Fruit fly (Drosophila melanogaster) whole organism, embryonic: Measurements from ENCODE around the gene gro.

Source experiments
- Awh ChIP-seq: fragments of 200-800 bp; sonication (Bioruptor generic); IDR thresholded peaks from 2 replicates; pipeline ENCODE4, ENCODE4 v1.3.6; 2022; ENCODE audit warnings: missing biosample characterization, missing genetic modification characterization
- CG12299 ChIP-seq: fragments of 200-800 bp; sonication (Bioruptor generic); optimal IDR thresholded peaks from 2 replicates; lab custom pipeline; 2018; ENCODE audit warnings: missing biosample characterization, mild to moderate bottlenecking, missing genetic modification characterization
- CG12769 ChIP-seq: fragments of 200-800 bp; sonication (Bioruptor generic); optimal IDR thresholded peaks from 2 replicates; lab custom pipeline; 2019; ENCODE audit warnings: missing biosample characterization, mild to moderate bottlenecking, missing genetic modification characterization, moderate library complexity
- CG12942 ChIP-seq: fragments of 200-800 bp; sonication (Bioruptor generic); optimal IDR thresholded peaks from 3 replicates; lab custom pipeline; 2016; ENCODE audit warnings: missing biosample characterization, missing genetic modification characterization
- CG14050 ChIP-seq: fragments of 200-800 bp; sonication (Bioruptor generic); IDR thresholded peaks from 3 replicates; pipeline ENCODE4 v1.3.6; 2022; ENCODE audit warnings: missing biosample characterization, missing genetic modification characterization
- CG14710 ChIP-seq: fragments of 200-800 bp; sonication (Bioruptor generic); optimal IDR thresholded peaks from 3 replicates; lab custom pipeline; 2019; ENCODE audit warnings: missing biosample characterization, mild to moderate bottlenecking, missing genetic modification characterization, moderate library complexity
- CG15696 ChIP-seq: fragments of 200-800 bp; sonication (Bioruptor generic); optimal IDR thresholded peaks from 2 replicates; lab custom pipeline; 2019; ENCODE audit warnings: missing biosample characterization, mild to moderate bottlenecking, missing genetic modification characterization, moderate library complexity
- CG16813 ChIP-seq: fragments of 200-800 bp; sonication (Bioruptor generic); IDR thresholded peaks from 3 replicates; pipeline ENCODE4 v1.3.6; 2022; ENCODE audit warnings: missing biosample characterization, missing genetic modification characterization; ENCODE audit not compliant: partially characterized antibody
- CG16863 ChIP-seq: fragments of 200-800 bp; sonication (Bioruptor generic); optimal IDR thresholded peaks from 3 replicates; lab custom pipeline; 2016; ENCODE audit warnings: missing biosample characterization, missing genetic modification characterization
- CG18262 ChIP-seq: fragments of 200-800 bp; optimal IDR thresholded peaks from 3 replicates; lab custom pipeline; 2019; ENCODE audit warnings: missing biosample characterization, mild to moderate bottlenecking, missing genetic modification characterization, moderate library complexity
- CG2120 ChIP-seq: fragments of 200-800 bp; sonication (Bioruptor generic); optimal IDR thresholded peaks from 3 replicates; lab custom pipeline; 2016; ENCODE audit warnings: missing biosample characterization, missing genetic modification characterization
- CG2202 ChIP-seq: fragments of 200-800 bp; sonication (Bioruptor generic); optimal IDR thresholded peaks from 2 replicates; lab custom pipeline; 2018; ENCODE audit warnings: missing biosample characterization, mild to moderate bottlenecking, missing genetic modification characterization
- CG33557 ChIP-seq: fragments of 200-800 bp; sonication (Bioruptor generic); optimal IDR thresholded peaks from 2 replicates; lab custom pipeline; 2019; ENCODE audit warnings: missing biosample characterization, mild to moderate bottlenecking, missing genetic modification characterization, moderate library complexity
- CG3838 ChIP-seq: fragments of 200-800 bp; sonication (Bioruptor generic); optimal IDR thresholded peaks from 3 replicates; lab custom pipeline; 2016; ENCODE audit warnings: missing biosample characterization, missing genetic modification characterization
- CG42726 ChIP-seq: fragments of 200-800 bp; sonication (Bioruptor generic); IDR thresholded peaks from 2 replicates; pipeline ENCODE4 v1.3.6; 2022; ENCODE audit warnings: missing biosample characterization, missing genetic modification characterization; ENCODE audit not compliant: partially characterized antibody
- CG7928 ChIP-seq: fragments of 200-800 bp; sonication (Bioruptor generic); optimal IDR thresholded peaks from 2 replicates; lab custom pipeline; 2017; ENCODE audit warnings: missing biosample characterization, mild to moderate bottlenecking, missing genetic modification characterization
- CG8281 ChIP-seq: fragments of 200-800 bp; sonication (Bioruptor generic); optimal IDR thresholded peaks from 2 replicates; lab custom pipeline; 2018; ENCODE audit warnings: missing biosample characterization, mild to moderate bottlenecking, missing genetic modification characterization, moderate library complexity
- CG9727 ChIP-seq: fragments of 200-800 bp; sonication (Bioruptor generic); optimal IDR thresholded peaks from 3 replicates; lab custom pipeline; 2017; ENCODE audit warnings: missing biosample characterization, mild to moderate bottlenecking, missing genetic modification characterization
- CoRest ChIP-seq: fragments of 200-800 bp; sonication (Bioruptor generic); optimal IDR thresholded peaks from 3 replicates; lab custom pipeline; 2018; ENCODE audit warnings: missing biosample characterization, mild to moderate bottlenecking, missing genetic modification characterization, moderate library complexity
- D ChIP-seq, 2 experiments: fragments of 200-800 bp in 1 of 2; fragments of >200 bp in 1 of 2; sonication (Bioruptor generic) in 1 of 2; optimal IDR thresholded peaks; 2 replicates in 1 of 2; 3 replicates in 1 of 2; lab custom pipeline; 2017; ENCODE audit warnings: mild to moderate bottlenecking in 1 of 2, missing biosample characterization in 1 of 2, missing genetic modification characterization in 1 of 2, missing genetic modification reagents in 1 of 2
- Dref ChIP-seq: fragments of 200-800 bp; sonication (Bioruptor generic); IDR thresholded peaks from 2 replicates; pipeline ENCODE4 v1.3.6; 2022; ENCODE audit warnings: missing biosample characterization, missing genetic modification characterization
- NFAT ChIP-seq: fragments of 200-800 bp; sonication (Bioruptor generic); IDR thresholded peaks from 2 replicates; pipeline ENCODE4 v1.3.6; 2022; ENCODE audit warnings: missing biosample characterization, missing genetic modification characterization
- Neu2 ChIP-seq: fragments of 200-800 bp; sonication (Bioruptor generic); optimal IDR thresholded peaks from 3 replicates; lab custom pipeline; 2016; ENCODE audit warnings: missing biosample characterization, missing genetic modification characterization, borderline replicate concordance
- NfI ChIP-seq: fragments of 200-800 bp; sonication (Bioruptor generic); optimal IDR thresholded peaks from 3 replicates; lab custom pipeline; 2018; ENCODE audit warnings: missing biosample characterization, mild to moderate bottlenecking, missing genetic modification characterization, moderate library complexity
- Ravus ChIP-seq: fragments of 200-800 bp; sonication (Bioruptor generic); IDR thresholded peaks from 2 replicates; pipeline ENCODE4 v1.3.6; 2022; ENCODE audit warnings: missing biosample characterization, missing genetic modification characterization
- Spps ChIP-seq: fragments of 200-800 bp; sonication (Bioruptor generic); optimal IDR thresholded peaks from 2 replicates; lab custom pipeline; 2018; ENCODE audit warnings: missing biosample characterization, mild to moderate bottlenecking, missing genetic modification characterization
- Tbp ChIP-seq: fragments of >200 bp; optimal IDR thresholded peaks from 2 replicates; lab custom pipeline; 2018; ENCODE audit warnings: missing biosample characterization, missing genetic modification characterization
- Xbp1 ChIP-seq: fragments of 200-800 bp; sonication (Bioruptor generic); optimal IDR thresholded peaks from 3 replicates; lab custom pipeline; 2016; ENCODE audit warnings: missing biosample characterization, mild to moderate bottlenecking, missing genetic modification characterization
- abd-A ChIP-seq: fragments of 200-800 bp; sonication (Bioruptor generic); optimal IDR thresholded peaks from 3 replicates; lab custom pipeline; 2019; ENCODE audit warnings: missing biosample characterization, mild to moderate bottlenecking, missing genetic modification characterization, moderate library complexity
- aop ChIP-seq: fragments of 200-800 bp; sonication (Bioruptor generic); IDR thresholded peaks from 2 replicates; pipeline ENCODE4 v1.3.6; 2022; ENCODE audit warnings: missing biosample characterization, missing genetic modification characterization
- ara ChIP-seq: fragments of 200-800 bp; sonication (Bioruptor generic); IDR thresholded peaks from 2 replicates; pipeline ENCODE4 v1.3.6; 2022; ENCODE audit warnings: missing biosample characterization, missing genetic modification characterization
- ato ChIP-seq: fragments of 200-800 bp; sonication (Bioruptor generic); IDR thresholded peaks from 2 replicates; pipeline ENCODE4 v1.3.6; 2022; ENCODE audit warnings: missing biosample characterization, missing genetic modification characterization; ENCODE audit not compliant: partially characterized antibody
- cad ChIP-seq: fragments of >200 bp; optimal IDR thresholded peaks from 2 replicates; lab custom pipeline; 2017; ENCODE audit warnings: missing biosample characterization, missing genetic modification characterization
- chm ChIP-seq: fragments of 200-800 bp; sonication (Bioruptor generic); IDR thresholded peaks from 2 replicates; pipeline ENCODE4 v1.3.6; 2022; ENCODE audit warnings: missing biosample characterization, missing genetic modification characterization
- croc ChIP-seq: fragments of 200-800 bp; sonication (Bioruptor generic); conservative IDR thresholded peaks from 3 replicates; pipeline ENCODE4 v1.3.6; 2022; ENCODE audit warnings: missing biosample characterization, missing genetic modification characterization
- crol ChIP-seq: fragments of 200-800 bp; sonication (Bioruptor generic); IDR thresholded peaks from 2 replicates; pipeline ENCODE4 v1.3.6; 2022; ENCODE audit warnings: missing biosample characterization, missing genetic modification characterization
- danr ChIP-seq: fragments of 200-800 bp; sonication (Bioruptor generic); IDR thresholded peaks from 2 replicates; pipeline ENCODE4 v1.3.6; 2022; ENCODE audit warnings: missing biosample characterization, missing genetic modification characterization
- fru ChIP-seq: fragments of >200 bp; optimal IDR thresholded peaks from 2 replicates; lab custom pipeline; 2017
- grau ChIP-seq: fragments of 200-800 bp; optimal IDR thresholded peaks from 3 replicates; lab custom pipeline; 2019; ENCODE audit warnings: missing biosample characterization, mild to moderate bottlenecking, missing genetic modification characterization, moderate library complexity
- grn ChIP-seq: fragments of 200-800 bp; sonication (Bioruptor generic); optimal IDR thresholded peaks from 3 replicates; lab custom pipeline; 2017; ENCODE audit warnings: missing biosample characterization, missing genetic modification characterization
- kay ChIP-seq: fragments of 200-800 bp; sonication (Bioruptor generic); optimal IDR thresholded peaks from 2 replicates; lab custom pipeline; 2016; ENCODE audit warnings: missing biosample characterization, missing genetic modification characterization
- odd ChIP-seq: fragments of 200-800 bp; sonication (Bioruptor generic); optimal IDR thresholded peaks from 2 replicates; lab custom pipeline; 2017; ENCODE audit warnings: missing biosample characterization, mild to moderate bottlenecking, missing genetic modification characterization
- onecut ChIP-seq: fragments of 200-800 bp; sonication (Bioruptor generic); IDR thresholded peaks from 2 replicates; pipeline ENCODE4 v1.3.6; 2022; ENCODE audit warnings: missing biosample characterization, missing genetic modification characterization
- pum ChIP-seq: fragments of 200-800 bp; sonication (Bioruptor generic); optimal IDR thresholded peaks from 2 replicates; lab custom pipeline; 2016; ENCODE audit warnings: missing biosample characterization, missing genetic modification characterization
- schlank ChIP-seq: fragments of 200-800 bp; sonication (Bioruptor generic); optimal IDR thresholded peaks from 2 replicates; lab custom pipeline; 2018; ENCODE audit warnings: missing biosample characterization, mild to moderate bottlenecking, missing genetic modification characterization
- so ChIP-seq: fragments of 200-800 bp; sonication (Bioruptor generic); IDR thresholded peaks from 3 replicates; pipeline ENCODE4 v1.3.6; 2022; ENCODE audit warnings: missing biosample characterization, missing genetic modification characterization
- trem ChIP-seq: fragments of 200-800 bp; optimal IDR thresholded peaks from 3 replicates; lab custom pipeline; 2019; ENCODE audit warnings: missing biosample characterization, mild to moderate bottlenecking, missing genetic modification characterization, moderate library complexity
- vfl ChIP-seq: fragments of 200-800 bp; sonication (Bioruptor generic); optimal IDR thresholded peaks from 2 replicates; lab custom pipeline; 2016; ENCODE audit warnings: missing biosample characterization, missing genetic modification characterization
- zen2 ChIP-seq: fragments of 200-800 bp; sonication (Bioruptor generic); IDR thresholded peaks from 3 replicates; pipeline ENCODE4 v1.3.6; 2022; ENCODE audit warnings: missing biosample characterization, missing genetic modification characterization; ENCODE audit not compliant: partially characterized antibody

The gro gene

DNA sequence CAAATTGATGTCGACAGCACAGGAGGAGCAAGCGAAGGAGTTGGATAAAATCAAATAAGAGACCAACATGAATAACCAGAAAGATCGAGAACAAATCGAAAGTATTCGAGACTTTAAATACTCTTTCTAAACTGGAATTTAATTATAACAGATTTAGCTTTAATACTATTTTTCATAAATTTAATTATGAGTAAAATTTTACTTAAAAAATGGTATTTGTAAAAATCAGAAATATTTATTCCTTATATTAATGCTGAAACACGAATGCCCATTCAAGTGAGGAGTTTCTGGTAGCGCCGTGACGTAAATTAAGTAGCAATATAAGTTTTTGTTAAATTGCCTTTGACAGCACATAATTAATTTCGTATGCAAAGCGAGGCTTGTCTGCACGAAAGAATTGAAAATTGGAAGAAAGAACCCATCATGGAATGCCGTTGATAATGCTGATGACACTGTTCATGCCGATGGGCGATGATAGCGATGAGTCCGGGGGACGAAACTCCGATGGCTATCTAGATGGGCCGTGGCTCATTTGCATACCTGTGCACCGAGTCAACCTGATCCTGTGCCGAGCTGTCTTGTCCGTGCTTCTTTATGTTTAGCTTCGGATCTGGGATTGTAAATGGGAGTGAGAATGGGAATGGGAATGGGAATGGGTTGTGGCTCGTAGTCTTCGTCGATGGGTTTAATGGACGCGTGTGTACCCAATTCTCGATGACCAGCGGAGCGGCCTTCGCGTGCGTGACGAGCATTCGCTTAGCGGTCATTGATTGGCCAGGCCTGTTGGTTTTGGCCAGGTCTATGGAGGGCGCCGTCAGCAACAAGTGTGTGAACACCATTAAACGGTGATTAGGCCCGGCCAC is 28.5 kb upstream of the gro start:
- no peak for TF ChIP-seq vfl
- peak; percentile 7 for TF ChIP-seq Xbp1 (GFP tag; lab: Kevin White, UChicago)
- TF ChIP-seq grau, result peak; percentile 57
- peak; percentile 47 for TF ChIP-seq trem
- no peak for TF ChIP-seq NfI (GFP tag; lab: Kevin White, UChicago)
- no peak for TF ChIP-seq aop (GFP tag; lab: Robert Waterston, UW)
- no peak for TF ChIP-seq NFAT
- peak; percentile 84 for TF ChIP-seq CG33557 (GFP tag; lab: Kevin White, UChicago)
- TF ChIP-seq D (optimal IDR thresholded peaks at IDR 0.05; lab: Kevin White, UChicago), result no peak
- TF ChIP-seq D (GFP tag; optimal IDR thresholded peaks at IDR 0.05; lab: Kevin White, UChicago), result peak; percentile 29
- peak; percentile 40; the same call in 1 of the 2 replicates for TF ChIP-seq crol (GFP tag; lab: Robert Waterston, UW)
- peak; percentile 61 for TF ChIP-seq CG12769 (tag; lab: Kevin White, UChicago)
- TF ChIP-seq CG18262 (tag; lab: Kevin White, UChicago), result peak; percentile 85
- TF ChIP-seq Ravus (GFP tag; lab: Robert Waterston, UW), result no peak
- no peak for TF ChIP-seq zen2 (GFP tag; lab: Robert Waterston, UW)
- no peak for TF ChIP-seq Neu2 (GFP tag; lab: Kevin White, UChicago)
- no peak for TF ChIP-seq pum
- TF ChIP-seq CG16813 (GFP tag; lab: Robert Waterston, UW), result no peak
- TF ChIP-seq Spps (tag; lab: Kevin White, UChicago), result peak; percentile 70
- TF ChIP-seq CG14050, result no peak
- TF ChIP-seq Tbp, result no peak
- TF ChIP-seq so (GFP tag; lab: Robert Waterston, UW), result no peak
- TF ChIP-seq CG14710 (tag; lab: Kevin White, UChicago), result peak; percentile 67
- peak; percentile 17 for TF ChIP-seq CG15696 (tag; lab: Kevin White, UChicago)
- peak; percentile 75 for TF ChIP-seq abd-A (tag; lab: Kevin White, UChicago)
- peak; percentile 54 for TF ChIP-seq CG2202
- TF ChIP-seq CG2120 (GFP tag; lab: Kevin White, UChicago), result no peak
- no peak for TF ChIP-seq onecut (GFP tag; lab: Robert Waterston, UW)
- TF ChIP-seq danr (GFP tag; lab: Robert Waterston, UW), result no peak
- TF ChIP-seq Dref (GFP tag; lab: Robert Waterston, UW), result 0 out of 2 replicates have a peak, but pooled peaks have one; percentile 1
- TF ChIP-seq CG9727 (GFP tag; lab: Kevin White, UChicago), result peak; percentile 47
- peak; percentile 52 for TF ChIP-seq CoRest (tag; lab: Kevin White, UChicago)
- no peak for TF ChIP-seq CG3838 (GFP tag; lab: Kevin White, UChicago)
- no peak for TF ChIP-seq schlank (tag; lab: Kevin White, UChicago)
- no peak for TF ChIP-seq CG16863 (GFP tag; lab: Kevin White, UChicago)
- TF ChIP-seq odd, result no peak
- no peak for TF ChIP-seq fru (lab: Kevin White, UChicago)
- no peak for TF ChIP-seq CG7928 (GFP tag; lab: Kevin White, UChicago)
- TF ChIP-seq cad (GFP tag; lab: Kevin White, UChicago), result no peak
- TF ChIP-seq ara (GFP tag; lab: Robert Waterston, UW), result peak; percentile 47; the same call in 1 of the 2 replicates
- TF ChIP-seq chm (GFP tag; lab: Robert Waterston, UW), result peak; percentile 34; the same call in 1 of the 2 replicates
- no peak for TF ChIP-seq croc (GFP tag; lab: Robert Waterston, UW)
- TF ChIP-seq CG12299 (tag; lab: Kevin White, UChicago), result peak; percentile 2
- no peak for TF ChIP-seq CG42726
- 0 out of 2 replicates have a peak, but pooled peaks have one; percentile 17 for TF ChIP-seq Awh (GFP tag; lab: Robert Waterston, UW)
- no peak for TF ChIP-seq CG12942 (GFP tag; lab: Kevin White, UChicago)
- TF ChIP-seq CG8281 (tag; lab: Kevin White, UChicago), result no peak
- no peak for TF ChIP-seq ato (GFP tag; lab: Robert Waterston, UW)
- no peak for TF ChIP-seq kay
- peak; percentile 97 for TF ChIP-seq grn (GFP tag; lab: Kevin White, UChicago)
